Worm (Caenorhabditis elegans): ENCODE measurements around the gene str-208.

- TF ChIP-seq snpc-4 (tag; optimal IDR thresholded peaks at IDR 0.05) (no peak), zip-2 (tag; optimal IDR thresholded peaks at IDR 0.05) (no peak), egl-27 (tag; optimal IDR thresholded peaks at IDR 0.05) (no peak), zfp-2 (tag; optimal IDR thresholded peaks at IDR 0.05) (no peak), nhr-25 (tag; optimal IDR thresholded peaks at IDR 0.05; ENCODE audit: borderline replicate concordance, insufficient read depth) (no peak), hlh-30 (tag; optimal IDR thresholded peaks at IDR 0.05; ENCODE audit: insufficient read depth) (no peak), nhr-76 (tag; optimal IDR thresholded peaks at IDR 0.05) (no peak), lin-39 (tag; optimal IDR thresholded peaks at IDR 0.05) (no peak), attf-4 (tag; optimal IDR thresholded peaks at IDR 0.05) (no peak), ztf-11 (tag; optimal IDR thresholded peaks at IDR 0.05) (no peak), mes-2 (tag; optimal IDR thresholded peaks at IDR 0.05; ENCODE audit: poor library complexity, severe bottlenecking) (no peak)
Measured at ce11 chrV:5001386-5001785, 44.8 kb downstream of the str-208 start, which contains the start of gene srr-8.
